Fruit fly (Drosophila melanogaster): ENCODE measurements around the gene CG6983.

DNA sequence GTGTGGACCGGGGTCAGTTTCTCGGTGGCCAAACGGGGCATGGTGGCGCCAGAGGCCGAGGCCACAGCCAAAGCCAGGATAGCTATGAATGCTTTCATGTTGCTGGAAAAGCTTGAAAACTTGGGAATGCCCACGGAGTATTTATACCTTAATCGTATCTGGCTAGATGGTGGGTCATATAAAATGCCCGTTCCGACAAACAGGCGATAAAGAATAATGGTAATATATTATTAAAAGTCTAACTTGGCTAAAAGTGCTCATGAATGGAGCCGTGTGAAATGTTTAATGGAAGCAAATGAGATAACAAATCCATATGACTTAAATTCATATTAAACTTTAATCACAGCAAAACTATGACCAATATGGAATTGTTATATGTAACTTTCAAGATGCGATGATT lies 55.6 kb downstream of the CG6983 start, which contains the start of gene Jon66Cii:
- no peak for TF ChIP-seq CG8478 (optimal IDR thresholded peaks at IDR 0.05)
- no peak for TF ChIP-seq CTCF (optimal IDR thresholded peaks at IDR 0.05)

All from S2 (cell line).